Worm (Caenorhabditis elegans): ENCODE results near the gene asd-1.

Gene asd-1

ce11 chrIII:4220864-4221263 lies 23.8 kb downstream of the asd-1 start:
- TF ChIP-seq unc-62 (GFP tag; optimal IDR thresholded peaks at IDR 0.05), result no peak

- TF ChIP-seq unc-62 (GFP tag; optimal IDR thresholded peaks at IDR 0.05), result no peak
Measured at ce11 chrIII:4221527-4221926, 24.4 kb downstream of the asd-1 start.

ce11 chrIII:4223668-4224127 lies 26.6 kb downstream of the asd-1 start:
- TF ChIP-seq unc-62 (GFP tag; optimal IDR thresholded peaks at IDR 0.05), result no peak

- TF ChIP-seq unc-62 (GFP tag; optimal IDR thresholded peaks at IDR 0.05), result no peak
Measured at ce11 chrIII:4224722-4225121, 27.6 kb downstream of the asd-1 start.

ce11 chrIII:4227363-4227762 lies 30.3 kb downstream of the asd-1 start:
- TF ChIP-seq unc-62 (GFP tag; optimal IDR thresholded peaks at IDR 0.05), result no peak

ce11 chrIII:4228008-4228407 lies 30.9 kb downstream of the asd-1 start, which contains the start of gene mpk-1:
Gene mpk-1, minus strand, starts transcription at chrIII:4228108.
- TF ChIP-seq unc-62 (GFP tag; optimal IDR thresholded peaks at IDR 0.05), result no peak

- TF ChIP-seq unc-62 (GFP tag; optimal IDR thresholded peaks at IDR 0.05), result no peak
Measured at ce11 chrIII:4228841-4229240, 31.8 kb downstream of the asd-1 start, which contains the start of gene F43C1.5. Gene F43C1.5, plus strand, starts transcription at chrIII:4229141.

- TF ChIP-seq unc-62 (GFP tag; optimal IDR thresholded peaks at IDR 0.05), result no peak
Measured at ce11 chrIII:4230092-4230491, 33.0 kb downstream of the asd-1 start.

- no peak for TF ChIP-seq unc-62 (GFP tag; optimal IDR thresholded peaks at IDR 0.05)
Measured at ce11 chrIII:4231372-4231771, 34.3 kb downstream of the asd-1 start.

- TF ChIP-seq unc-62 (GFP tag; optimal IDR thresholded peaks at IDR 0.05), result no peak
Measured at ce11 chrIII:4232811-4233269, 35.8 kb downstream of the asd-1 start, which contains the start of gene nhr-20. Gene nhr-20, minus strand, starts transcription at chrIII:4233219.

ce11 chrIII:4234642-4235295 lies 37.7 kb downstream of the asd-1 start:
- no peak for TF ChIP-seq unc-62 (GFP tag; optimal IDR thresholded peaks at IDR 0.05)

- no peak for TF ChIP-seq unc-62 (GFP tag; optimal IDR thresholded peaks at IDR 0.05)
Measured at ce11 chrIII:4236178-4236577, 39.1 kb downstream of the asd-1 start.

- TF ChIP-seq unc-62 (GFP tag; optimal IDR thresholded peaks at IDR 0.05), result no peak
Measured at ce11 chrIII:4237660-4238059, 40.6 kb downstream of the asd-1 start.

- TF ChIP-seq unc-62 (GFP tag; optimal IDR thresholded peaks at IDR 0.05), result no peak
Measured at ce11 chrIII:4240126-4240525, 43.0 kb downstream of the asd-1 start.

- no peak for TF ChIP-seq unc-62 (GFP tag; optimal IDR thresholded peaks at IDR 0.05)
Measured at ce11 chrIII:4241181-4241580, 44.1 kb downstream of the asd-1 start.

ce11 chrIII:4242225-4242862 lies 45.3 kb downstream of the asd-1 start, which contains the start of gene F43C1.7:
Gene F43C1.7, minus strand, starts transcription at chrIII:4242575.
- TF ChIP-seq unc-62 (GFP tag; optimal IDR thresholded peaks at IDR 0.05), result no peak

ce11 chrIII:4243461-4243860 lies 46.4 kb downstream of the asd-1 start, which contains the start of gene mrpl-21:
Gene mrpl-21, minus strand, starts transcription at chrIII:4243561.
- no peak for TF ChIP-seq unc-62 (GFP tag; optimal IDR thresholded peaks at IDR 0.05)
